Fruit fly (Drosophila melanogaster): ENCODE results near the gene hth.

Gene hth

dm6 chr3R:10624150-10624804 lies 15.1 kb downstream of the hth start (continued):
- TF ChIP-seq sob (GFP tag; IDR thresholded peaks at IDR 0.05) (no peak), Mrtf (GFP tag; IDR thresholded peaks at IDR 0.05) (no peak), gem (tag; optimal IDR thresholded peaks at IDR 0.05) (peak; percentile 57), CG12391 (tag; optimal IDR thresholded peaks at IDR 0.05) (peak; percentile 15), sug (tag; optimal IDR thresholded peaks at IDR 0.05) (no peak), MESR4 (GFP tag; optimal IDR thresholded peaks at IDR 0.05) (no peak), cg (GFP tag; optimal IDR thresholded peaks at IDR 0.05) (no peak), ara (GFP tag; IDR thresholded peaks at IDR 0.05) (no peak), Sox102F (GFP tag; optimal IDR thresholded peaks at IDR 0.05) (peak; percentile 34), gsb (GFP tag; IDR thresholded peaks at IDR 0.05) (no peak), fu2 (GFP tag; optimal IDR thresholded peaks at IDR 0.05) (no peak), CG6254 (GFP tag; optimal IDR thresholded peaks at IDR 0.05) (no peak), CG17361 (GFP tag; IDR thresholded peaks at IDR 0.05) (0 out of 3 replicates have a peak, but pooled peaks have one; percentile 15), CG18262 (tag; optimal IDR thresholded peaks at IDR 0.05) (peak; percentile 2), Chrac-16 (GFP tag; optimal IDR thresholded peaks at IDR 0.05) (no peak), CG8388 (GFP tag; optimal IDR thresholded peaks at IDR 0.05) (peak; percentile 34), unpg (GFP tag; optimal IDR thresholded peaks at IDR 0.05) (peak; percentile 23), CG2202 (tag; optimal IDR thresholded peaks at IDR 0.05) (no peak), CG13624 (GFP tag; optimal IDR thresholded peaks at IDR 0.05) (no peak), CG31441 (GFP tag; IDR thresholded peaks at IDR 0.05) (0 out of 2 replicates have a peak, but pooled peaks have one; percentile 29), Sin3A (optimal IDR thresholded peaks at IDR 0.05) (no peak), zen2 (GFP tag; IDR thresholded peaks at IDR 0.05; ENCODE audit: partially characterized antibody) (no peak), CG2116 (GFP tag; optimal IDR thresholded peaks at IDR 0.05) (no peak), CG15269 (tag; optimal IDR thresholded peaks at IDR 0.05) (peak; percentile 21), CG1529 (GFP tag; optimal IDR thresholded peaks at IDR 0.05) (no peak), CG6654 (GFP tag; optimal IDR thresholded peaks at IDR 0.05) (no peak), CG15696 (tag; optimal IDR thresholded peaks at IDR 0.05) (no peak), CG11695 (GFP tag; IDR thresholded peaks at IDR 0.05) (peak; percentile 83), ci (GFP tag; IDR thresholded peaks at IDR 0.05) (peak; percentile 28; the same call in 1 of the 3 replicates), CG5953 (GFP tag; IDR thresholded peaks at IDR 0.05) (no peak), maf-S (GFP tag; optimal IDR thresholded peaks at IDR 0.05) (no peak), nmo (GFP tag; optimal IDR thresholded peaks at IDR 0.05) (peak; percentile 24), ab (GFP tag; optimal IDR thresholded peaks at IDR 0.05) (no peak), Vsx1 (GFP tag; optimal IDR thresholded peaks at IDR 0.05) (no peak), p53 (GFP tag; optimal IDR thresholded peaks at IDR 0.05) (no peak), sens (GFP tag) (peak; percentile 60), bcd (GFP tag; optimal IDR thresholded peaks at IDR 0.05) (no peak), dmrt11E (tag; optimal IDR thresholded peaks at IDR 0.05) (peak; percentile 9), CG11504 (tag; optimal IDR thresholded peaks at IDR 0.05) (peak; percentile 29)

dm6 chr3R:10623632-10624031 lies 15.7 kb downstream of the hth start:
- TF ChIP-seq Sry-β (GFP tag; optimal IDR thresholded peaks at IDR 0.05) = no peak
- peak in 1 of 2 experiments; percentile 69 for TF ChIP-seq tll (GFP tag; optimal IDR thresholded peaks at IDR 0.05)
- TF ChIP-seq tx (GFP tag; optimal IDR thresholded peaks at IDR 0.05) = no peak
- peak; percentile 81 for TF ChIP-seq cad (GFP tag; optimal IDR thresholded peaks at IDR 0.05)
- peak; percentile 38 for TF ChIP-seq D (optimal IDR thresholded peaks at IDR 0.05)
- TF ChIP-seq D (GFP tag; optimal IDR thresholded peaks at IDR 0.05) = no peak
- no peak for TF ChIP-seq CG4617 (GFP tag; optimal IDR thresholded peaks at IDR 0.05; ENCODE audit: borderline replicate concordance)

Measured in whole organism, embryonic.